Fruit fly (Drosophila melanogaster): Measurements from ENCODE around the gene SCAR.

- TF ChIP-seq Myc (optimal IDR thresholded peaks at IDR 0.05) (no peak), ttk (optimal IDR thresholded peaks at IDR 0.05) (no peak), h (optimal IDR thresholded peaks at IDR 0.05) (no peak), Sin3A (optimal IDR thresholded peaks at IDR 0.05) (no peak), insv (optimal IDR thresholded peaks at IDR 0.05) (no peak)
These were observed 34.4 kb downstream of the SCAR start, which contains the start of the genes Art8 and dUTPase for dm6 chr2L:11010999-11011398.

Data from Kc167 (cell line).